Fruit fly (Drosophila melanogaster) whole organism, embryonic: Measurements from ENCODE around the gene erm.

Experiments used
- Antp ChIP-seq: fragments of 200-800 bp; sonication (Bioruptor generic); optimal IDR thresholded peaks from 3 replicates; lab custom pipeline; 2016; ENCODE audit warnings: missing biosample characterization, missing genetic modification characterization
- BEAF-32 ChIP-seq: fragments of 200-800 bp; sonication (Bioruptor generic); optimal IDR thresholded peaks from 3 replicates; lab custom pipeline; 2017; ENCODE audit warnings: missing biosample characterization, missing genetic modification characterization, mild to moderate bottlenecking, moderate library complexity, missing genetic modification reagents
- CG10209 ChIP-seq: fragments of 200-800 bp; sonication (Bioruptor generic); optimal IDR thresholded peaks from 3 replicates; lab custom pipeline; 2017; ENCODE audit warnings: missing biosample characterization, mild to moderate bottlenecking, missing genetic modification characterization, missing genetic modification reagents
- CG10462 ChIP-seq: fragments of 200-800 bp; sonication (Bioruptor generic); optimal IDR thresholded peaks from 2 replicates; lab custom pipeline; 2016; ENCODE audit warnings: missing biosample characterization, missing genetic modification characterization
- CG11456 ChIP-seq: fragments of 200-800 bp; sonication (Bioruptor generic); IDR thresholded peaks from 3 replicates; pipeline ENCODE4 v1.3.6; 2022; ENCODE audit warnings: missing biosample characterization, missing genetic modification characterization
- CG15696 ChIP-seq: fragments of 200-800 bp; sonication (Bioruptor generic); optimal IDR thresholded peaks from 2 replicates; lab custom pipeline; 2019; ENCODE audit warnings: missing biosample characterization, mild to moderate bottlenecking, missing genetic modification characterization, moderate library complexity
- CG1602 ChIP-seq: fragments of 200-800 bp; sonication (Bioruptor generic); optimal IDR thresholded peaks from 3 replicates; lab custom pipeline; 2016; ENCODE audit warnings: missing biosample characterization, missing genetic modification characterization
- CG16815 ChIP-seq: fragments of 200-800 bp; sonication (Bioruptor generic); optimal IDR thresholded peaks from 3 replicates; lab custom pipeline; 2017; ENCODE audit warnings: missing biosample characterization, mild to moderate bottlenecking, missing genetic modification characterization
- CG17359 ChIP-seq: fragments of 200-800 bp; sonication (Bioruptor generic); optimal IDR thresholded peaks from 3 replicates; lab custom pipeline; 2018; ENCODE audit warnings: missing biosample characterization, mild to moderate bottlenecking, missing genetic modification characterization, moderate library complexity
- CG17802 ChIP-seq: fragments of 200-800 bp; sonication (Bioruptor generic); optimal IDR thresholded peaks from 2 replicates; lab custom pipeline; 2018; ENCODE audit warnings: missing biosample characterization, mild to moderate bottlenecking, missing genetic modification characterization, moderate library complexity
- CG1792 ChIP-seq: fragments of 200-800 bp; sonication (Bioruptor generic); optimal IDR thresholded peaks from 2 replicates; lab custom pipeline; 2016; ENCODE audit warnings: missing biosample characterization, missing genetic modification characterization
- CG18476 ChIP-seq: fragments of 200-800 bp; sonication (Bioruptor generic); optimal IDR thresholded peaks from 2 replicates; lab custom pipeline; 2016; ENCODE audit warnings: missing biosample characterization, mild to moderate bottlenecking, missing genetic modification characterization
- CG31365 ChIP-seq: fragments of 200-800 bp; sonication (Bioruptor generic); optimal IDR thresholded peaks from 2 replicates; lab custom pipeline; 2018; ENCODE audit warnings: missing biosample characterization, mild to moderate bottlenecking, missing genetic modification characterization
- CG5180 ChIP-seq: fragments of 200-800 bp; sonication (Bioruptor generic); optimal IDR thresholded peaks from 3 replicates; lab custom pipeline; 2017; ENCODE audit warnings: missing biosample characterization, missing genetic modification characterization, mild to moderate bottlenecking, moderate library complexity, missing genetic modification reagents
- CG6683 ChIP-seq: fragments of 200-800 bp; sonication (Bioruptor generic); optimal IDR thresholded peaks from 2 replicates; lab custom pipeline; 2017; ENCODE audit warnings: missing biosample characterization, mild to moderate bottlenecking, missing genetic modification characterization, missing genetic modification reagents
- CG7839 ChIP-seq: fragments of 200-800 bp; sonication (Bioruptor generic); optimal IDR thresholded peaks from 3 replicates; lab custom pipeline; 2018; ENCODE audit warnings: missing biosample characterization, mild to moderate bottlenecking, missing genetic modification characterization, moderate library complexity
- CG8388 ChIP-seq: fragments of 200-800 bp; sonication (Bioruptor generic); optimal IDR thresholded peaks from 2 replicates; lab custom pipeline; 2019; ENCODE audit warnings: missing biosample characterization, mild to moderate bottlenecking, missing genetic modification characterization, moderate library complexity
- CG8765 ChIP-seq: fragments of 200-800 bp; sonication (Bioruptor generic); IDR thresholded peaks from 2 replicates; pipeline ENCODE4 v1.3.6; 2022; ENCODE audit warnings: missing biosample characterization, missing genetic modification characterization
- CG8924 ChIP-seq: fragments of 200-800 bp; optimal IDR thresholded peaks from 3 replicates; lab custom pipeline; 2019; ENCODE audit warnings: missing biosample characterization, mild to moderate bottlenecking, missing genetic modification characterization, moderate library complexity
- CG8944 ChIP-seq: fragments of 200-800 bp; sonication (Bioruptor generic); optimal IDR thresholded peaks from 3 replicates; lab custom pipeline; 2016; ENCODE audit warnings: missing biosample characterization, missing genetic modification characterization
- CG9876 ChIP-seq: fragments of 200-800 bp; sonication (Bioruptor generic); optimal IDR thresholded peaks from 2 replicates; lab custom pipeline; 2016; ENCODE audit warnings: missing biosample characterization, missing genetic modification characterization
- CkIIα-i1 ChIP-seq: fragments of 200-800 bp; sonication (Bioruptor generic); IDR thresholded peaks from 2 replicates; pipeline ENCODE4 v1.3.6; 2022; ENCODE audit warnings: missing biosample characterization, missing genetic modification characterization
- E2f1 ChIP-seq: fragments of 200-800 bp; sonication (Bioruptor generic); IDR thresholded peaks from 2 replicates; pipeline ENCODE4 v1.3.6; 2022; ENCODE audit warnings: missing biosample characterization, missing genetic modification characterization
- Ets65A ChIP-seq: fragments of 200-800 bp; sonication (Bioruptor generic); peaks from one replicate; lab custom pipeline; 2016; ENCODE audit warnings: missing biosample characterization, missing genetic modification characterization
- HHEX ChIP-seq: fragments of 200-800 bp; sonication (Bioruptor generic); optimal IDR thresholded peaks from 3 replicates; lab custom pipeline; 2017; ENCODE audit warnings: missing biosample characterization, mild to moderate bottlenecking, missing genetic modification characterization, missing genetic modification reagents
- Kr ChIP-seq: fragments of 200-800 bp; sonication (Bioruptor generic); optimal IDR thresholded peaks from 2 replicates; lab custom pipeline; 2017; ENCODE audit warnings: missing biosample characterization, mild to moderate bottlenecking, missing genetic modification characterization
- Lim3 ChIP-seq: fragments of 200-800 bp; sonication (Bioruptor generic); IDR thresholded peaks from 2 replicates; pipeline ENCODE4 v1.3.6; 2022; ENCODE audit warnings: missing biosample characterization, missing genetic modification characterization
- Max ChIP-seq: fragments of 200-800 bp; sonication (Bioruptor generic); optimal IDR thresholded peaks from 2 replicates; lab custom pipeline; 2016; ENCODE audit warnings: missing biosample characterization, mild to moderate bottlenecking, missing genetic modification characterization
- Nf-YC ChIP-seq: fragments of 200-800 bp; optimal IDR thresholded peaks from 3 replicates; lab custom pipeline; 2019; ENCODE audit warnings: missing biosample characterization, mild to moderate bottlenecking, missing genetic modification characterization, moderate library complexity
- Pdp1 ChIP-seq, 2 experiments: fragments of 200-800 bp; sonication (Bioruptor generic); optimal IDR thresholded peaks; 3 replicates each; lab custom pipeline; 2016; ENCODE audit warnings: missing biosample characterization in 2 of 2, missing genetic modification characterization in 2 of 2, mild to moderate bottlenecking in 1 of 2, moderate library complexity in 1 of 2
- Vsx1 ChIP-seq: fragments of 200-800 bp; sonication (Bioruptor generic); optimal IDR thresholded peaks from 2 replicates; lab custom pipeline; 2017; ENCODE audit warnings: missing biosample characterization, mild to moderate bottlenecking, missing genetic modification characterization, missing genetic modification reagents
- Xrp1 ChIP-seq: fragments of 200-800 bp; sonication (Bioruptor generic); IDR thresholded peaks from 2 replicates; pipeline ENCODE4 v1.3.6; 2022; ENCODE audit warnings: missing biosample characterization, missing genetic modification characterization
- ash1 ChIP-seq: fragments of 200-800 bp; sonication (Bioruptor generic); optimal IDR thresholded peaks from 2 replicates; lab custom pipeline; 2018; ENCODE audit warnings: missing biosample characterization, mild to moderate bottlenecking, missing genetic modification characterization
- chn ChIP-seq: fragments of 200-800 bp; sonication (Bioruptor generic); optimal IDR thresholded peaks from 2 replicates; lab custom pipeline; 2016; ENCODE audit warnings: missing biosample characterization, missing genetic modification characterization
- corto ChIP-seq: fragments of 200-800 bp; sonication (Bioruptor generic); optimal IDR thresholded peaks from 2 replicates; lab custom pipeline; 2016; ENCODE audit warnings: missing biosample characterization, mild to moderate bottlenecking, missing genetic modification characterization, moderate library complexity
- dpn ChIP-seq, 2 experiments: fragments of 200-800 bp; sonication (Bioruptor generic); optimal IDR thresholded peaks; 3 replicates each; lab custom pipeline; 2016; ENCODE audit warnings: missing biosample characterization in 2 of 2, missing genetic modification characterization in 2 of 2
- hkb ChIP-seq, 2 experiments: fragments of 200-800 bp in 1 of 2; fragments of >200 bp in 1 of 2; sonication (Bioruptor generic) in 1 of 2; IDR thresholded peaks in 1 of 2; optimal IDR thresholded peaks in 1 of 2; 2 replicates each; pipeline versions ENCODE4 v1.3.6 to Lab custom; 2017 to 2022; ENCODE audit warnings: missing biosample characterization in 1 of 2, missing genetic modification characterization in 1 of 2
- kah ChIP-seq: fragments of 200-800 bp; sonication (Bioruptor generic); optimal IDR thresholded peaks from 2 replicates; lab custom pipeline; 2018; ENCODE audit warnings: missing biosample characterization, mild to moderate bottlenecking, missing genetic modification characterization
- lab ChIP-seq: fragments of 200-800 bp; sonication (Bioruptor generic); optimal IDR thresholded peaks from 3 replicates; lab custom pipeline; 2017; ENCODE audit warnings: missing biosample characterization, missing genetic modification characterization, mild to moderate bottlenecking, moderate library complexity, missing genetic modification reagents
- nerfin-2 ChIP-seq: fragments of 200-800 bp; sonication (Bioruptor generic); IDR thresholded peaks from 2 replicates; pipeline ENCODE4 v1.3.6; 2022; ENCODE audit warnings: missing biosample characterization, missing genetic modification characterization; ENCODE audit not compliant: partially characterized antibody
- nom ChIP-seq: fragments of 200-800 bp; sonication (Bioruptor generic); optimal IDR thresholded peaks from 2 replicates; lab custom pipeline; 2017; ENCODE audit warnings: missing biosample characterization, missing genetic modification characterization, mild to moderate bottlenecking, moderate library complexity, missing genetic modification reagents
- otp ChIP-seq: fragments of 200-800 bp; sonication (Bioruptor generic); IDR thresholded peaks from 3 replicates; pipeline ENCODE4, ENCODE4 v1.3.6; 2022; ENCODE audit warnings: missing biosample characterization, missing genetic modification characterization
- slp2 ChIP-seq: fragments of 200-800 bp; sonication (Bioruptor generic); optimal IDR thresholded peaks from 2 replicates; lab custom pipeline; 2016; ENCODE audit warnings: missing biosample characterization, missing genetic modification characterization
- tna ChIP-seq: fragments of 200-800 bp; sonication (Bioruptor generic); IDR thresholded peaks from 2 replicates; pipeline ENCODE4 v1.3.6; 2022; ENCODE audit warnings: missing biosample characterization, missing genetic modification characterization; ENCODE audit not compliant: partially characterized antibody
- trem ChIP-seq: fragments of 200-800 bp; optimal IDR thresholded peaks from 3 replicates; lab custom pipeline; 2019; ENCODE audit warnings: missing biosample characterization, mild to moderate bottlenecking, missing genetic modification characterization, moderate library complexity
- vnd ChIP-seq: fragments of 200-800 bp; sonication (Bioruptor generic); IDR thresholded peaks from 3 replicates; pipeline ENCODE4 v1.3.6; 2022; ENCODE audit warnings: missing biosample characterization, missing genetic modification characterization; ENCODE audit not compliant: partially characterized antibody
- zen ChIP-seq: fragments of 200-800 bp; sonication (Bioruptor generic); optimal IDR thresholded peaks from 3 replicates; lab custom pipeline; 2018; ENCODE audit warnings: missing biosample characterization, mild to moderate bottlenecking, missing genetic modification characterization, moderate library complexity
- zfh1 ChIP-seq: fragments of 200-800 bp; sonication (Bioruptor generic); IDR thresholded peaks from 3 replicates; pipeline ENCODE4 v1.3.6; 2022; ENCODE audit warnings: missing biosample characterization, missing genetic modification characterization

The erm gene

dm6 chr2L:1980708-1981339, 10.7 kb upstream of the erm start, which contains the start of the genes CG15356 and CG15362 (continued):
- peak; percentile 99 for TF ChIP-seq vnd (GFP tag; lab: Robert Waterston, UW)
- no peak for TF ChIP-seq zfh1 (GFP tag; lab: Robert Waterston, UW)
- TF ChIP-seq CG11456 (GFP tag; lab: Robert Waterston, UW) = peak; percentile 60
- no peak for TF ChIP-seq CG16815 (GFP tag; lab: Kevin White, UChicago)
- no peak for TF ChIP-seq CG31365 (tag; lab: Kevin White, UChicago)
- peak; percentile 89 for TF ChIP-seq Ets65A (GFP tag; lab: Kevin White, UChicago)
- TF ChIP-seq CG8765 (GFP tag; lab: Robert Waterston, UW) = peak; percentile 41; the same call in 1 of the 2 replicates
- peak; percentile 14 for TF ChIP-seq CG10462 (GFP tag; lab: Kevin White, UChicago)
- TF ChIP-seq hkb (optimal IDR thresholded peaks at IDR 0.05; lab: Kevin White, UChicago) = no peak
- TF ChIP-seq hkb (GFP tag; IDR thresholded peaks at IDR 0.05; lab: Robert Waterston, UW) = no peak
- peak; percentile 29 for TF ChIP-seq Nf-YC (tag; lab: Kevin White, UChicago)
- no peak for TF ChIP-seq lab
- TF ChIP-seq Pdp1 (GFP tag; optimal IDR thresholded peaks at IDR 0.05; lab: Kevin White, UChicago) = peak in 1 of 2 experiments; percentile 27
- 0 out of 3 replicates have a peak, but pooled peaks have one; percentile 29 for TF ChIP-seq otp (GFP tag; lab: Robert Waterston, UW)
- peak; percentile 98 for TF ChIP-seq BEAF-32 (GFP tag; lab: Kevin White, UChicago)
- peak; percentile 7 for TF ChIP-seq zen (tag; lab: Kevin White, UChicago)
- TF ChIP-seq Max (GFP tag; lab: Kevin White, UChicago) = peak; percentile 55
- TF ChIP-seq ash1 = no peak
- TF ChIP-seq slp2 (GFP tag; lab: Kevin White, UChicago) = no peak
- peak; percentile 21 for TF ChIP-seq HHEX (GFP tag; lab: Kevin White, UChicago)
- no peak for TF ChIP-seq Antp (GFP tag; lab: Kevin White, UChicago)
- TF ChIP-seq chn (GFP tag; lab: Kevin White, UChicago) = peak; percentile 26
- peak; percentile 31 for TF ChIP-seq CG8924 (tag; lab: Kevin White, UChicago)
- peak; percentile 19 for TF ChIP-seq CG9876
- no peak for TF ChIP-seq corto (GFP tag; lab: Kevin White, UChicago)
- TF ChIP-seq CG18476 = peak; percentile 13
- no peak for TF ChIP-seq CG7839 (tag; lab: Kevin White, UChicago)
- no peak for TF ChIP-seq CG5180 (GFP tag; lab: Kevin White, UChicago)
- TF ChIP-seq Vsx1 = no peak
- TF ChIP-seq Kr (GFP tag; lab: Kevin White, UChicago) = no peak
- peak; percentile 98 for TF ChIP-seq tna (GFP tag; lab: Robert Waterston, UW)
- no peak for TF ChIP-seq nom (GFP tag; lab: Kevin White, UChicago)
- TF ChIP-seq CG6683 (GFP tag; lab: Kevin White, UChicago) = peak; percentile 10
- TF ChIP-seq CkIIα-i1 (GFP tag; lab: Robert Waterston, UW) = no peak
- TF ChIP-seq CG17802 (tag; lab: Kevin White, UChicago) = no peak
- TF ChIP-seq CG10209 (GFP tag; lab: Kevin White, UChicago) = peak; percentile 29
- peak; percentile 36 to 49 for TF ChIP-seq dpn (GFP tag; optimal IDR thresholded peaks at IDR 0.05; lab: Kevin White, UChicago)
- no peak for TF ChIP-seq E2f1 (GFP tag; lab: Robert Waterston, UW)
- TF ChIP-seq CG8944 (GFP tag; lab: Kevin White, UChicago) = no peak
- no peak for TF ChIP-seq CG15696
- no peak for TF ChIP-seq CG1792 (GFP tag; lab: Kevin White, UChicago)
- peak; percentile 48 for TF ChIP-seq trem (tag; lab: Kevin White, UChicago)
- peak; percentile 25 for TF ChIP-seq CG17359 (tag; lab: Kevin White, UChicago)
- no peak for TF ChIP-seq Xrp1
- TF ChIP-seq CG8388 (GFP tag; lab: Kevin White, UChicago) = no peak
- TF ChIP-seq Lim3 (GFP tag; lab: Robert Waterston, UW) = no peak
- peak; percentile 2 for TF ChIP-seq CG1602 (GFP tag; lab: Kevin White, UChicago)
- peak; percentile 53 for TF ChIP-seq kah (GFP tag; lab: Kevin White, UChicago)
- peak; percentile 99 for TF ChIP-seq nerfin-2
